Worm (Caenorhabditis elegans) whole organism, L3 larva: Measurements from ENCODE around the gene Y39A1A.17.

Experiments used
- R02D3.7 ChIP-seq: fragments of 150-350 bp; optimal IDR thresholded peaks from 2 replicates; lab custom pipeline; 2014; ENCODE audit warnings: missing biosample characterization, missing genetic modification characterization
- aly-2 ChIP-seq: fragments of 150-350 bp; optimal IDR thresholded peaks from 2 replicates; lab custom pipeline; 2014; ENCODE audit warnings: missing biosample characterization, missing genetic modification characterization
- ceh-16 ChIP-seq: sonication (generic microtip); optimal IDR thresholded peaks from 2 replicates; lab custom pipeline; 2017; ENCODE audit warnings: missing biosample characterization, missing genetic modification characterization
- daf-12 ChIP-seq: fragments of 150-350 bp; optimal IDR thresholded peaks from 2 replicates; lab custom pipeline; 2014; ENCODE audit warnings: missing biosample characterization, missing genetic modification reagents, missing genetic modification characterization
- egl-5 ChIP-seq: fragments of 150-350 bp; optimal IDR thresholded peaks from 2 replicates; lab custom pipeline; 2017; ENCODE audit warnings: missing biosample characterization, missing genetic modification reagents, missing genetic modification characterization, inconsistent platforms
- elt-1 ChIP-seq: fragments of 150-350 bp; optimal IDR thresholded peaks from 2 replicates; lab custom pipeline; 2014; ENCODE audit warnings: missing biosample characterization, missing genetic modification characterization
- elt-2 ChIP-seq: sonication (generic microtip); optimal IDR thresholded peaks from 2 replicates; lab custom pipeline; 2016; ENCODE audit warnings: missing genetic modification reagents, mild to moderate bottlenecking, missing genetic modification characterization, missing compliant biosample characterization
- elt-3 ChIP-seq, 3 experiments: fragments of 150-350 bp in 1 of 3; sonication (generic microtip) in 2 of 3; optimal IDR thresholded peaks; 2 replicates in 2 of 3; 4 replicates in 1 of 3; lab custom pipeline; 2014 to 2017; ENCODE audit warnings: missing biosample characterization in 3 of 3, missing genetic modification characterization in 3 of 3
- eor-1 ChIP-seq, 2 experiments: fragments of 150-350 bp; optimal IDR thresholded peaks; 2 replicates each; lab custom pipeline; 2014 to 2018; ENCODE audit warnings: missing biosample characterization in 2 of 2, missing genetic modification characterization in 2 of 2
- fkh-2 ChIP-seq: fragments of 150-350 bp; optimal IDR thresholded peaks from 2 replicates; lab custom pipeline; 2014; ENCODE audit warnings: missing biosample characterization, missing genetic modification reagents, missing genetic modification characterization
- fos-1 ChIP-seq: fragments of 150-350 bp; optimal IDR thresholded peaks from 2 replicates; lab custom pipeline; 2014; ENCODE audit warnings: missing biosample characterization, missing genetic modification characterization
- hmg-11 ChIP-seq: sonication (generic microtip); optimal IDR thresholded peaks from 2 replicates; lab custom pipeline; 2016; ENCODE audit warnings: missing genetic modification characterization, missing compliant biosample characterization
- jun-1 ChIP-seq: fragments of 150-350 bp; optimal IDR thresholded peaks from 2 replicates; lab custom pipeline; 2014; ENCODE audit warnings: missing biosample characterization, missing genetic modification reagents, missing genetic modification characterization
- lin-15B ChIP-seq: fragments of 150-350 bp; optimal IDR thresholded peaks from 2 replicates; lab custom pipeline; 2014; ENCODE audit warnings: missing biosample characterization, missing genetic modification characterization
- lin-39 ChIP-seq: fragments of 150-350 bp; optimal IDR thresholded peaks from 2 replicates; lab custom pipeline; 2018; ENCODE audit warnings: missing biosample characterization, missing genetic modification reagents, missing genetic modification characterization
- lsy-12 ChIP-seq: sonication (generic microtip); optimal IDR thresholded peaks from 2 replicates; lab custom pipeline; 2016; ENCODE audit warnings: mild to moderate bottlenecking, missing genetic modification characterization, missing compliant biosample characterization
- mdl-1 ChIP-seq: fragments of 150-350 bp; optimal IDR thresholded peaks from 2 replicates; lab custom pipeline; 2014; ENCODE audit warnings: missing biosample characterization, missing genetic modification characterization
- mml-1 ChIP-seq: fragments of 150-350 bp; sonication (generic microtip); optimal IDR thresholded peaks from 3 replicates; lab custom pipeline; 2014; ENCODE audit warnings: missing biosample characterization, missing genetic modification characterization
- nfya-1 ChIP-seq: sonication (generic microtip); optimal IDR thresholded peaks from 2 replicates; lab custom pipeline; 2017; ENCODE audit warnings: missing genetic modification characterization, mild to moderate bottlenecking, missing compliant biosample characterization, antibody characterized with exemption, moderate library complexity; ENCODE audit not compliant: insufficient read depth
- nhr-12 ChIP-seq: fragments of 150-350 bp; optimal IDR thresholded peaks from 2 replicates; lab custom pipeline; 2014; ENCODE audit warnings: missing biosample characterization, missing genetic modification characterization
- nhr-23 ChIP-seq: fragments of 150-350 bp; optimal IDR thresholded peaks from 2 replicates; lab custom pipeline; 2014; ENCODE audit warnings: missing biosample characterization, missing genetic modification reagents, missing genetic modification characterization
- nhr-237 ChIP-seq: fragments of 150-350 bp; optimal IDR thresholded peaks from 2 replicates; lab custom pipeline; 2014; ENCODE audit warnings: missing biosample characterization, missing genetic modification characterization
- nhr-25 ChIP-seq: sonication (generic microtip); optimal IDR thresholded peaks from 2 replicates; lab custom pipeline; 2017; ENCODE audit warnings: missing biosample characterization, missing genetic modification characterization
- nhr-28 ChIP-seq: fragments of 150-350 bp; optimal IDR thresholded peaks from 2 replicates; lab custom pipeline; 2014; ENCODE audit warnings: missing biosample characterization, missing genetic modification characterization
- nhr-43 ChIP-seq: sonication (generic microtip); optimal IDR thresholded peaks from 2 replicates; lab custom pipeline; 2016; ENCODE audit warnings: mild to moderate bottlenecking, missing genetic modification characterization, missing compliant biosample characterization; ENCODE audit not compliant: poor library complexity, severe bottlenecking
- nhr-76 ChIP-seq: fragments of 150-350 bp; sonication (generic microtip); optimal IDR thresholded peaks from 5 replicates; lab custom pipeline; 2014; ENCODE audit warnings: missing biosample characterization, missing genetic modification characterization
- pqm-1 ChIP-seq: fragments of 150-350 bp; optimal IDR thresholded peaks from 2 replicates; lab custom pipeline; 2017; ENCODE audit warnings: missing biosample characterization, missing genetic modification characterization, inconsistent platforms
- sea-2 ChIP-seq: fragments of 150-350 bp; sonication (generic microtip); optimal IDR thresholded peaks from 4 replicates; lab custom pipeline; 2014; ENCODE audit warnings: missing biosample characterization, missing genetic modification reagents, missing genetic modification characterization
- skn-1 ChIP-seq: fragments of 150-350 bp; optimal IDR thresholded peaks from 2 replicates; lab custom pipeline; 2014; ENCODE audit warnings: missing biosample characterization, missing genetic modification characterization
- snpc-4 ChIP-seq: fragments of 150-350 bp; optimal IDR thresholded peaks from 2 replicates; lab custom pipeline; 2014; ENCODE audit warnings: missing biosample characterization, missing genetic modification characterization
- tbx-2 ChIP-seq: sonication (generic microtip); optimal IDR thresholded peaks from 2 replicates; lab custom pipeline; 2016; ENCODE audit warnings: mild to moderate bottlenecking, missing genetic modification characterization, missing compliant biosample characterization
- unc-39 ChIP-seq: sonication (generic microtip); optimal IDR thresholded peaks from 4 replicates; lab custom pipeline; 2017; ENCODE audit warnings: missing biosample characterization, missing genetic modification characterization
- unc-62 ChIP-seq: fragments of 150-350 bp; sonication (generic microtip); optimal IDR thresholded peaks from 4 replicates; lab custom pipeline; 2014; ENCODE audit warnings: missing biosample characterization, missing genetic modification reagents, missing genetic modification characterization
- zag-1 ChIP-seq: fragments of 150-350 bp; optimal IDR thresholded peaks from 2 replicates; lab custom pipeline; 2014; ENCODE audit warnings: missing biosample characterization, missing genetic modification characterization

Gene Y39A1A.17

ce11 chrIII:10678971-10679370, 11.9 kb downstream of the Y39A1A.17 start, which contains the start of gene Y39A1A.16:
TSS of gene Y39A1A.16 (plus strand) at chrIII:10679271.
- TF ChIP-seq mdl-1 (tag; lab: Kevin White, UChicago) (no peak), nhr-76 (tag; lab: Kevin White, UChicago) (no peak), eor-1 (tag; optimal IDR thresholded peaks at IDR 0.05; lab: Kevin White, UChicago) (no peak), zag-1 (no peak), elt-3 (tag; optimal IDR thresholded peaks at IDR 0.05; lab: Kevin White, UChicago) (no peak), skn-1 (tag; lab: Kevin White, UChicago) (no peak), nhr-25 (tag; lab: Kevin White, UChicago) (no peak), nhr-23 (tag; lab: Kevin White, UChicago) (no peak), elt-2 (tag; lab: Kevin White, UChicago) (no peak), egl-5 (tag; lab: Kevin White, UChicago) (no peak), nhr-28 (tag; lab: Kevin White, UChicago) (no peak), jun-1 (no peak)

ce11 chrIII:10671894-10672293, 19.0 kb downstream of the Y39A1A.17 start:
- TF ChIP-seq pqm-1 (tag; lab: Kevin White, UChicago), result no peak
- no peak for TF ChIP-seq fos-1 (tag; lab: Kevin White, UChicago)
- no peak for TF ChIP-seq unc-39 (tag; lab: Kevin White, UChicago)
- no peak for TF ChIP-seq unc-62 (GFP tag; lab: Kevin White, UChicago)
- TF ChIP-seq elt-2 (tag; lab: Kevin White, UChicago), result no peak
- no peak for TF ChIP-seq elt-3 (tag; optimal IDR thresholded peaks at IDR 0.05; lab: Kevin White, UChicago)
- no peak for TF ChIP-seq ceh-16 (tag; lab: Kevin White, UChicago)
- no peak for TF ChIP-seq sea-2 (GFP tag; lab: Kevin White, UChicago)
- TF ChIP-seq mml-1 (tag; lab: Kevin White, UChicago), result no peak
- no peak for TF ChIP-seq eor-1 (tag; optimal IDR thresholded peaks at IDR 0.05; lab: Kevin White, UChicago)
- TF ChIP-seq lin-15B (tag; lab: Kevin White, UChicago), result no peak

ce11 chrIII:10666640-10667039, 24.3 kb downstream of the Y39A1A.17 start:
- TF ChIP-seq elt-1 (tag; lab: Kevin White, UChicago) (no peak), snpc-4 (tag; lab: Kevin White, UChicago) (no peak), R02D3.7 (tag; lab: Kevin White, UChicago) (no peak), lin-15B (tag; lab: Kevin White, UChicago) (no peak), tbx-2 (tag; lab: Kevin White, UChicago) (no peak), nhr-43 (tag; lab: Kevin White, UChicago) (no peak), daf-12 (tag; lab: Kevin White, UChicago) (no peak), nhr-237 (tag; lab: Kevin White, UChicago) (no peak), fkh-2 (tag; lab: Kevin White, UChicago) (no peak), hmg-11 (tag; lab: Kevin White, UChicago) (no peak), nhr-12 (tag; lab: Kevin White, UChicago) (no peak)

ce11 chrIII:10661292-10661691, 29.6 kb downstream of the Y39A1A.17 start:
- TF ChIP-seq lsy-12, result no peak
- no peak for TF ChIP-seq daf-12 (tag; lab: Kevin White, UChicago)
- TF ChIP-seq pqm-1 (tag; lab: Kevin White, UChicago), result no peak
- peak; percentile 8 for TF ChIP-seq nhr-23 (tag; lab: Kevin White, UChicago)
- peak; percentile 37 for TF ChIP-seq lin-39 (tag; lab: Kevin White, UChicago)
- no peak for TF ChIP-seq aly-2 (tag; lab: Kevin White, UChicago)
- TF ChIP-seq nhr-25 (tag; lab: Kevin White, UChicago), result peak; percentile 57

- TF ChIP-seq lin-39 (tag; lab: Kevin White, UChicago) (no peak), nfya-1 (tag; lab: Kevin White, UChicago) (peak; percentile 99)
- TF ChIP-seq, all 47 proteins: peak for 1
Observed at ce11 chrIII:10658394-10658793, 32.5 kb downstream of the Y39A1A.17 start.
